Worm (Caenorhabditis elegans): Measurements from ENCODE around the gene W02A2.5.

ce11 chrIV:13383763-13384436, 41.2 kb downstream of the W02A2.5 start, which contains the start of gene rab-19:
- no peak for TF ChIP-seq zag-1 (tag; optimal IDR thresholded peaks at IDR 0.05)
- TF ChIP-seq nhr-25 (tag; optimal IDR thresholded peaks at IDR 0.05), result no peak
- no peak for TF ChIP-seq nhr-237 (tag; optimal IDR thresholded peaks at IDR 0.05)
- no peak for TF ChIP-seq nhr-77 (tag; optimal IDR thresholded peaks at IDR 0.05)
- no peak for TF ChIP-seq Y55F3AM.14 (GFP tag; optimal IDR thresholded peaks at IDR 0.05)
- no peak for TF ChIP-seq lin-39 (tag; optimal IDR thresholded peaks at IDR 0.05)
- TF ChIP-seq nhr-12 (tag; optimal IDR thresholded peaks at IDR 0.05), result no peak
- TF ChIP-seq nhr-11 (tag; optimal IDR thresholded peaks at IDR 0.05), result no peak
- no peak for TF ChIP-seq sma-9 (GFP tag; optimal IDR thresholded peaks at IDR 0.05)
- no peak for TF ChIP-seq sma-9 (tag; optimal IDR thresholded peaks at IDR 0.05)
- TF ChIP-seq lin-11 (tag; optimal IDR thresholded peaks at IDR 0.05), result peak; percentile 37
- TF ChIP-seq dmd-4 (tag; optimal IDR thresholded peaks at IDR 0.05), result no peak
- no peak for TF ChIP-seq skn-1 (tag; optimal IDR thresholded peaks at IDR 0.05)
- TF ChIP-seq lsy-2 (tag; optimal IDR thresholded peaks at IDR 0.05), result peak in 1 of 2 experiments; percentile 35

Data from whole organism, L2 larva.